Worm (Caenorhabditis elegans) whole organism, midembryonic: ENCODE measurements around the gene pacs-1.

Source experiments
- cog-1 ChIP-seq: sonication (generic microtip); optimal IDR thresholded peaks from 2 replicates; lab custom pipeline; 2016; ENCODE audit warnings: missing genetic modification characterization, missing compliant biosample characterization
- flt-1 ChIP-seq: fragments of 200-800 bp; sonication (Bioruptor generic); IDR thresholded peaks from 2 replicates; pipeline ENCODE4 v1.3.6; 2022; ENCODE audit warnings: missing genetic modification characterization, missing compliant biosample characterization
- med-1 ChIP-seq: sonication (generic microtip); optimal IDR thresholded peaks from 2 replicates; lab custom pipeline; 2017; ENCODE audit warnings: missing genetic modification characterization, mild to moderate bottlenecking, missing compliant biosample characterization, antibody characterized with exemption, missing genetic modification reagents; ENCODE audit not compliant: insufficient read depth
- ref-1 ChIP-seq: fragments of 200-800 bp; sonication (Bioruptor generic); conservative IDR thresholded peaks from 2 replicates; pipeline ENCODE4 v1.3.6; 2022; ENCODE audit warnings: missing genetic modification reagents, missing genetic modification characterization, missing compliant biosample characterization
- tab-1 ChIP-seq: fragments of 200-800 bp; sonication (Bioruptor generic); IDR thresholded peaks from 2 replicates; pipeline ENCODE4 v1.3.6; 2022; ENCODE audit warnings: missing genetic modification characterization, missing compliant biosample characterization
- ztf-29 ChIP-seq: fragments of 200-800 bp; sonication (Bioruptor generic); IDR thresholded peaks from 2 replicates; pipeline ENCODE4 v1.3.6; 2022; ENCODE audit warnings: missing genetic modification reagents, missing genetic modification characterization, missing compliant biosample characterization

- TF ChIP-seq flt-1 (no peak), tab-1 (no peak), cog-1 (no peak), ref-1 (GFP tag; lab: Robert Waterston, UW) (no peak), ztf-29 (GFP tag; lab: Robert Waterston, UW) (no peak), med-1 (GFP tag; lab: Kevin White, UChicago) (no peak)
Observed at ce11 chrV:9246260-9246659, 29.2 kb upstream of the pacs-1 start, which contains the start of gene aat-2.
